Worm (Caenorhabditis elegans): Measurements from ENCODE around the gene chhy-1.
A peak's percentile ranks its signal among the peaks of the same experiment; 100 is the strongest.

ce11 chrII:8639553-8639952 lies 22.1 kb upstream of the chhy-1 start:
- no peak for TF ChIP-seq T22C8.4 (GFP tag; IDR thresholded peaks at IDR 0.05)
- TF ChIP-seq cog-1 (tag; optimal IDR thresholded peaks at IDR 0.05) = no peak
- no peak for TF ChIP-seq ref-1 (GFP tag; conservative IDR thresholded peaks at IDR 0.05)
- no peak for TF ChIP-seq flt-1 (GFP tag; IDR thresholded peaks at IDR 0.05)
- TF ChIP-seq med-1 (GFP tag; optimal IDR thresholded peaks at IDR 0.05; ENCODE audit: insufficient read depth) = no peak
- TF ChIP-seq ztf-29 (GFP tag; IDR thresholded peaks at IDR 0.05) = no peak
- TF ChIP-seq tab-1 (GFP tag; IDR thresholded peaks at IDR 0.05) = no peak
- 0 out of 2 replicates have a peak, but pooled peaks have one; percentile 20 for TF ChIP-seq ztf-23 (GFP tag; IDR thresholded peaks at IDR 0.05)

Data from whole organism, midembryonic.